Fruit fly (Drosophila melanogaster): ENCODE results near the gene Csas.

The Csas gene

DNA sequence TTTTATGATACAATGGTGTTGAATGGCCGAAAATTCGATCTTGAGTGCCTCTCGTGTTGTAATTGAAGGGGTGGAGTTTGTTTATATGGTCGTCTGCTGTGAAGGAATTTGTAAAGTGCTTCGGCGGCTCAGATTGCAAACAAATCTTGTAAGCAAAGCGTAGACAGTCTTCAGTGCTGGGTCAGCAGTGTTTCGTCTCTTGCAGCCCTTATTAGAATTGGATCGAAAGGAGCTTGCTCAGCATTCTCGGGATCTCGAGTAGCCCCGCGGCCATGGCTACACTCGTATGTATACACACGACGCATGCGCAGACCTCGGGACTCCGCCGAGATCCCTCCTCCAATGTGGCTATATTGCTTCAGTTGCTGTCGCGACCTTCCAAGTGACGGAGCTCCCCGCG, 10.7 kb downstream of the Csas start:
- no peak for TF ChIP-seq Hr83 (GFP tag; optimal IDR thresholded peaks at IDR 0.05; ENCODE audit: poor library complexity, severe bottlenecking)
- no peak for TF ChIP-seq Dfd (GFP tag; optimal IDR thresholded peaks at IDR 0.05)
- no peak for TF ChIP-seq CG32264 (GFP tag; optimal IDR thresholded peaks at IDR 0.05)
- no peak for TF ChIP-seq dmrt93B (GFP tag; optimal IDR thresholded peaks at IDR 0.05)

DNA sequence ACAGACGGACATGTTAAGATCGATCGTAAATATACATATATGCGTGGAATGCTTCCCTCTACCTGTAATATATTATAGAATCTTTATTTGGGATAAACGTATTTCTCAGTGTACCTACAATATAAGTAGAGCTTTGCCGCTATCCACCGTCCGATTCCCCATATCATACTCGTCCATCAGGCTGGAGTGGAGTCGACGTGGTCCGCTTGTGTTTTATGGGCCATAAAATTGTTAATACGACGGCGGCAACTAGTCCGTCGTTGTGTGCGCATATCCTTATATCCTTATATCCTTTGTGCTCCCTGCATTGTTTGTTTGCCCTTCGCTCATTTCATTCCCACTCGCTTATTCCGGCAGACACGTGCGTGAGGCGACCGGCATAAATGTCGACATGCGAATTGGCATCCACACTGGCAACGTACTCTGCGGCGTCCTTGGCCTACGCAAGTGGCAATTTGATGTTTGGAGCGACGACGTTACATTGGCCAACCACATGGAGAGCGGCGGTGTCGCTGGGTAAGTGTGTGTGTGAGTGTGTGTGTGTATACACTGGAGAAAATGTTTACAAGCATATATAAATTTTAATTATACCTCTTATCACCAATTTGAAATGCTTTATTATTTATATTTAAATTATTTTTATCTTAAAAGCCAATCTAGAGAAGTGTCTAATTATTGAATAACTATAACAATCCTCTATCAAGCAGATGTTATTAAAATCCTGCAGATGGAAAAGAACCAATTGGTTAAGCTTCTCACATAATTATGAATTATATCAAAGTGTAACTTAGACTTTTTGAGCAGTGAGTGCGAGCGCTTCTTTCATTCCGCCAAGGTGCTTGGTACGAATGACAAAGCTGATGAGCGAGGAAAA, 19.8 kb downstream of the Csas start:
- TF ChIP-seq jim (GFP tag; optimal IDR thresholded peaks at IDR 0.05) (no peak), foxo (GFP tag; optimal IDR thresholded peaks at IDR 0.05) (no peak), fru (GFP tag; optimal IDR thresholded peaks at IDR 0.05) (no peak), dsf (GFP tag; optimal IDR thresholded peaks at IDR 0.05; ENCODE audit: borderline replicate concordance) (no peak), sv (GFP tag; optimal IDR thresholded peaks at IDR 0.05) (no peak), sage (GFP tag; optimal IDR thresholded peaks at IDR 0.05) (no peak), Sp1 (GFP tag; optimal IDR thresholded peaks at IDR 0.05) (no peak), dl (GFP tag; optimal IDR thresholded peaks at IDR 0.05; ENCODE audit: insufficient read depth in 1 of 2, partially characterized antibody in 2 of 2) (no peak), pan (optimal IDR thresholded peaks at IDR 0.05) (no peak), Hr83 (GFP tag; optimal IDR thresholded peaks at IDR 0.05; ENCODE audit: poor library complexity, severe bottlenecking) (no peak), psq (GFP tag; optimal IDR thresholded peaks at IDR 0.05) (no peak), CG9705 (GFP tag; optimal IDR thresholded peaks at IDR 0.05) (no peak)

DNA sequence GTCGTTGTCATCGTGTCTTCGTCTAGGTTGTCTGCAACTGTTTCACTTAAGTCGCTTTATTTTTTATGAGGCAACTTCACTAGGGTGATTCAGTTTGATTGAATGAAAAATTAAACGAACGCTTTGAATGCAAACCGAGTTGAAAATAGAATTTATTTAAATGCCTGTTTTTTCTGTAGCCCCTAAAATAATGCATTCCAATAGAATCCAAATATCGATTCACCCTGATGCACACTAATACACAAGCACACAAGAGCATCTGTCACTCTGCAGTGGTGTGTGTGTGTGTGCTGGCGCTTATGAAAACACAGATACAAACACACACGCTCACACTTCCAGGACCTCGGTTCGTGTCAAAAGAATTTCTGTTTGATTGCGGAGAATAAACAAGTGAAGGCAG, 27.0 kb downstream of the Csas start:
- no peak for TF ChIP-seq Hr83 (GFP tag; optimal IDR thresholded peaks at IDR 0.05; ENCODE audit: poor library complexity, severe bottlenecking)
- peak; percentile 7 for TF ChIP-seq rgr (GFP tag; optimal IDR thresholded peaks at IDR 0.05)

DNA sequence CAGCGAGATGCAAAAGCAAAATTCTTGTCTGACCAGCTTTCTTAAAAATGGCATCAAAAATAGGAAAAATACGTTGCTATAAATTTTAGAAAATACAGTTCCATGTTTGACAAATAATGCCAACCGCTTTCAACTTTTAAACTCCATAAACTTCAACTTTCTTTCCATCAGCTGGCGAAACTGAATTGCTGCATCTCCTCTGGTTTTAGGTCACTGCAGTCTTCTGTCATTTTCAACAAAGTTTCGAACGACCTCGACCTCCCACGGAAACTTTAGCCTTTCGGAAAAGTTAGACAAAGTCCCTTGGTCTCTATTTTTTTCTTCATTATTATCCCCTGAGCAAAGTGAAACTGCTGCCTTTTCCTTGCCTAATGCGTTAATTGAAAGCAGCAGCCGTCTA, 33.1 kb downstream of the Csas start, which contains the start of gene CG42263:
TSS of gene CG42263 (minus strand) at position 101 of the 400 bp plus-strand sequence.
- TF ChIP-seq CG32264 (GFP tag; optimal IDR thresholded peaks at IDR 0.05) (no peak), jim (GFP tag; optimal IDR thresholded peaks at IDR 0.05) (no peak), rgr (GFP tag; optimal IDR thresholded peaks at IDR 0.05) (no peak), Hnf4 (GFP tag; optimal IDR thresholded peaks at IDR 0.05) (no peak), tai (GFP tag; optimal IDR thresholded peaks at IDR 0.05) (no peak)

DNA sequence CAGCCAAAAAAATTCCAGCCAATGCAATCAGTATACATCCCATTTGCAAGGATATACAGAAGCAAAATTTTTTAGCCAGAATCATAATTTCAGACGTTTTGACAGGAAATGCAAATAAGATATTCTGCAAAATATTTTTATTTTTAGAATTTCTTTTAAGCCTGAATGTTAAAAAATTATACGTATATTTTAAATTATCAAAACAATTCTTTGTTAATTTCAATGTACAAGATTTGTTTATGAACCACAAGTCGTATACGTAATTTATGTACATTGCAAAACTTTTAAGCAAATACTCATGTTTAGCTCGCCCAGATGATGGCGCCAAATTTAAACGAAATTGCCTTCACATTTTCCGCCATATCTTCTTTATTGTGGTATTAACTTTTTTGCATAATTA, 34.4 kb downstream of the Csas start, which contains the start of gene CG42654:
TSS of gene CG42654 (minus strand) at position 101 of the 400 bp plus-strand sequence.
- no peak for TF ChIP-seq Rel (GFP tag; optimal IDR thresholded peaks at IDR 0.05)
- TF ChIP-seq Rel (tag; optimal IDR thresholded peaks at IDR 0.05) = no peak
- TF ChIP-seq sage (GFP tag; optimal IDR thresholded peaks at IDR 0.05) = no peak
- no peak for TF ChIP-seq Myc (optimal IDR thresholded peaks at IDR 0.05)
- TF ChIP-seq rgr (GFP tag; optimal IDR thresholded peaks at IDR 0.05) = no peak
- TF ChIP-seq Sp1 (GFP tag; optimal IDR thresholded peaks at IDR 0.05) = no peak
- no peak for TF ChIP-seq brk (GFP tag; optimal IDR thresholded peaks at IDR 0.05)
- no peak for TF ChIP-seq sv (GFP tag; optimal IDR thresholded peaks at IDR 0.05)
- no peak for TF ChIP-seq fru (GFP tag; optimal IDR thresholded peaks at IDR 0.05)

DNA sequence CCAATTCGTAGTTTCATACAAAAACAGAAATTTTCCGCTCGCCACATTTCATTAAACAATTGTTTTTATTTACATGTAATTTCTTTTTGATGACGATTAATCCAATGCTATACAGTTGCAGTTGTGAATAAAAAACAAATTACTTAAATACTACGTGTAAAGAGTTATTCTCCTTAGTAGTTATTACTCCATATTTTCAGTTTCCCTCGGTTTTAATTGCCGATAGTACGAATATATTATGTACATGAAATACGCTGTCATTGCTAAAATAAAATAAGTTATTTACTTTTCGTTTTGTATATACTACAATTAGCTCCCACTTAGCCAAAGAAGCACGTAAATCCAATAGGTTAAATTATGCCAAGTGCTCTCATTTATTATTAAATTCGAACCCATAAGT, 35.2 kb downstream of the Csas start, which contains the start of gene CG42655:
TSS of gene CG42655 (minus strand) at position 101 of the 400 bp plus-strand sequence.
- TF ChIP-seq Hr78 (GFP tag; optimal IDR thresholded peaks at IDR 0.05) (no peak), Sp1 (GFP tag; optimal IDR thresholded peaks at IDR 0.05) (no peak), CrebA (GFP tag; optimal IDR thresholded peaks at IDR 0.05; ENCODE audit: borderline replicate concordance) (no peak), pan (optimal IDR thresholded peaks at IDR 0.05) (no peak), tai (GFP tag; optimal IDR thresholded peaks at IDR 0.05) (no peak), sage (GFP tag; optimal IDR thresholded peaks at IDR 0.05) (no peak), Dif (GFP tag; optimal IDR thresholded peaks at IDR 0.05; ENCODE audit: partially characterized antibody) (no peak), Myc (optimal IDR thresholded peaks at IDR 0.05) (no peak), jim (GFP tag; optimal IDR thresholded peaks at IDR 0.05) (no peak), Mio (GFP tag; optimal IDR thresholded peaks at IDR 0.05) (no peak), OdsH (GFP tag; optimal IDR thresholded peaks at IDR 0.05) (no peak), GATAd (GFP tag; optimal IDR thresholded peaks at IDR 0.05) (no peak), Dfd (GFP tag; optimal IDR thresholded peaks at IDR 0.05) (no peak), brk (GFP tag; optimal IDR thresholded peaks at IDR 0.05) (no peak), Jra (GFP tag; optimal IDR thresholded peaks at IDR 0.05) (no peak), Vsx2 (GFP tag; optimal IDR thresholded peaks at IDR 0.05; ENCODE audit: partially characterized antibody) (no peak), Abd-B (GFP tag; optimal IDR thresholded peaks at IDR 0.05) (no peak), h (GFP tag; optimal IDR thresholded peaks at IDR 0.05) (no peak), dl (GFP tag; optimal IDR thresholded peaks at IDR 0.05; ENCODE audit: insufficient read depth in 1 of 2, partially characterized antibody in 2 of 2) (no peak), woc (GFP tag; optimal IDR thresholded peaks at IDR 0.05) (no peak)

All from whole organism, wandering third instar larva.